Worm (Caenorhabditis elegans) whole organism, late embryonic: Measurements from ENCODE around the gene C51E3.6.

ENCODE experiments used
- C08G9.2 ChIP-seq: sonication (generic microtip); optimal IDR thresholded peaks from 2 replicates; lab custom pipeline; 2016; ENCODE audit warnings: mild to moderate bottlenecking, missing genetic modification characterization, moderate library complexity, missing compliant biosample characterization
- F13H6.1 ChIP-seq: sonication (generic microtip); optimal IDR thresholded peaks from 2 replicates; lab custom pipeline; 2016; ENCODE audit warnings: missing genetic modification characterization, missing compliant biosample characterization
- T23F11.4 ChIP-seq: fragments of 200-800 bp; sonication (Bioruptor generic); optimal IDR thresholded peaks from 2 replicates; lab custom pipeline; 2018; ENCODE audit warnings: mild to moderate bottlenecking, missing genetic modification characterization, missing compliant biosample characterization
- Y22D7AL.16 ChIP-seq: sonication (generic microtip); optimal IDR thresholded peaks from 2 replicates; lab custom pipeline; 2016; ENCODE audit warnings: missing genetic modification characterization, missing compliant biosample characterization
- ceh-18 ChIP-seq: sonication (generic microtip); optimal IDR thresholded peaks from 2 replicates; lab custom pipeline; 2016; ENCODE audit warnings: missing genetic modification characterization, missing compliant biosample characterization
- ceh-19 ChIP-seq: fragments of 200-800 bp; sonication (Bioruptor generic); optimal IDR thresholded peaks from 2 replicates; lab custom pipeline; 2018; ENCODE audit warnings: mild to moderate bottlenecking, missing genetic modification characterization, missing compliant biosample characterization
- ceh-2 ChIP-seq: sonication (generic microtip); optimal IDR thresholded peaks from 2 replicates; lab custom pipeline; 2016; ENCODE audit warnings: missing genotype, missing genetic modification characterization, missing compliant biosample characterization
- ceh-24 ChIP-seq: sonication (generic microtip); optimal IDR thresholded peaks from 2 replicates; lab custom pipeline; 2016; ENCODE audit warnings: mild to moderate bottlenecking, missing genetic modification characterization, missing compliant biosample characterization
- ceh-30 ChIP-seq: fragments of 150-350 bp; optimal IDR thresholded peaks from 2 replicates; lab custom pipeline; 2014; ENCODE audit warnings: missing biosample characterization, missing genetic modification characterization
- ceh-31 ChIP-seq: sonication (generic microtip); optimal IDR thresholded peaks from 2 replicates; lab custom pipeline; 2016; ENCODE audit warnings: missing genetic modification characterization, missing compliant biosample characterization
- ceh-34 ChIP-seq: sonication (generic microtip); optimal IDR thresholded peaks from 2 replicates; lab custom pipeline; 2016; ENCODE audit warnings: mild to moderate bottlenecking, missing genetic modification characterization, missing compliant biosample characterization
- ceh-45 ChIP-seq: fragments of 200-800 bp; sonication (Bioruptor generic); IDR thresholded peaks from 2 replicates; pipeline ENCODE4 v1.3.6; 2022; ENCODE audit warnings: missing genetic modification reagents, missing genetic modification characterization, missing compliant biosample characterization
- ceh-48 ChIP-seq: sonication (generic microtip); optimal IDR thresholded peaks from 2 replicates; lab custom pipeline; 2016; ENCODE audit warnings: missing genetic modification characterization, inconsistent platforms, missing compliant biosample characterization
- che-1 ChIP-seq: sonication (generic microtip); optimal IDR thresholded peaks from 2 replicates; lab custom pipeline; 2016; ENCODE audit warnings: mild to moderate bottlenecking, missing genetic modification characterization, missing compliant biosample characterization
- dve-1 ChIP-seq: sonication (generic microtip); optimal IDR thresholded peaks from 2 replicates; lab custom pipeline; 2017; ENCODE audit warnings: antibody characterized with exemption, mild to moderate bottlenecking, missing genetic modification characterization, missing compliant biosample characterization
- elt-4 ChIP-seq: sonication (generic microtip); optimal IDR thresholded peaks from 2 replicates; lab custom pipeline; 2016; ENCODE audit warnings: missing genetic modification characterization, missing compliant biosample characterization
- eyg-1 ChIP-seq: sonication (generic microtip); optimal IDR thresholded peaks from 2 replicates; lab custom pipeline; 2016; ENCODE audit warnings: missing genotype, missing genetic modification characterization, missing compliant biosample characterization
- fax-1 ChIP-seq: sonication (generic microtip); optimal IDR thresholded peaks from 2 replicates; lab custom pipeline; 2016; ENCODE audit warnings: missing genotype, missing genetic modification characterization, missing compliant biosample characterization
- fkh-10 ChIP-seq: fragments of 150-350 bp; optimal IDR thresholded peaks from 2 replicates; lab custom pipeline; 2014; ENCODE audit warnings: missing biosample characterization, missing genetic modification reagents, missing genetic modification characterization
- fkh-6 ChIP-seq: sonication (generic microtip); optimal IDR thresholded peaks from 2 replicates; lab custom pipeline; 2016; ENCODE audit warnings: missing genetic modification characterization, missing compliant biosample characterization
- hlh-15 ChIP-seq: sonication (generic microtip); optimal IDR thresholded peaks from 2 replicates; lab custom pipeline; 2016; ENCODE audit warnings: missing genetic modification characterization, missing compliant biosample characterization
- hlh-6 ChIP-seq: sonication (generic microtip); optimal IDR thresholded peaks from 2 replicates; lab custom pipeline; 2016; ENCODE audit warnings: missing genotype, missing genetic modification characterization, missing compliant biosample characterization
- hlh-8 ChIP-seq: sonication (generic microtip); optimal IDR thresholded peaks from 2 replicates; lab custom pipeline; 2016; ENCODE audit warnings: missing genotype, missing genetic modification characterization, missing compliant biosample characterization
- lin-11 ChIP-seq: fragments of 200-800 bp; sonication (Bioruptor generic); optimal IDR thresholded peaks from 2 replicates; lab custom pipeline; 2018; ENCODE audit warnings: mild to moderate bottlenecking, missing genetic modification characterization, missing compliant biosample characterization
- mec-3 ChIP-seq: sonication (generic microtip); optimal IDR thresholded peaks from 2 replicates; lab custom pipeline; 2016; ENCODE audit warnings: borderline replicate concordance, missing genetic modification characterization, missing compliant biosample characterization
- nhr-232 ChIP-seq: sonication (generic microtip); optimal IDR thresholded peaks from 2 replicates; lab custom pipeline; 2016; ENCODE audit warnings: missing genetic modification characterization, missing compliant biosample characterization
- npax-4 ChIP-seq: sonication (generic microtip); optimal IDR thresholded peaks from 2 replicates; lab custom pipeline; 2016; ENCODE audit warnings: missing genetic modification characterization, missing compliant biosample characterization
- odd-2 ChIP-seq: sonication (generic microtip); optimal IDR thresholded peaks from 2 replicates; lab custom pipeline; 2017; ENCODE audit warnings: antibody characterized with exemption, mild to moderate bottlenecking, missing genetic modification characterization, missing compliant biosample characterization
- pha-2 ChIP-seq: sonication (generic microtip); optimal IDR thresholded peaks from 2 replicates; lab custom pipeline; 2017; ENCODE audit warnings: mild to moderate bottlenecking, missing genetic modification characterization, missing compliant biosample characterization
- pha-4 ChIP-seq: fragments of 150-350 bp; optimal IDR thresholded peaks from 2 replicates; lab custom pipeline; 2018; ENCODE audit warnings: missing biosample characterization, missing genetic modification reagents, missing genetic modification characterization
- pros-1 ChIP-seq: fragments of 150-350 bp; optimal IDR thresholded peaks from 2 replicates; lab custom pipeline; 2014; ENCODE audit warnings: missing biosample characterization, missing genetic modification reagents, missing genetic modification characterization
- ref-2 ChIP-seq: sonication (generic microtip); optimal IDR thresholded peaks from 2 replicates; lab custom pipeline; 2016; ENCODE audit warnings: missing genetic modification characterization, missing compliant biosample characterization
- sdc-2 ChIP-seq: sonication (generic microtip); optimal IDR thresholded peaks from 2 replicates; lab custom pipeline; 2016; ENCODE audit warnings: missing genotype, missing genetic modification characterization, missing compliant biosample characterization
- sox-2 ChIP-seq: fragments of 200-800 bp; sonication (Bioruptor generic); IDR thresholded peaks from 2 replicates; pipeline ENCODE4 v1.3.6; 2022; ENCODE audit warnings: missing genetic modification reagents, missing genetic modification characterization, missing compliant biosample characterization
- sox-4 ChIP-seq: sonication (generic microtip); optimal IDR thresholded peaks from 2 replicates; lab custom pipeline; 2017; ENCODE audit warnings: mild to moderate bottlenecking, missing genetic modification characterization, inconsistent platforms, missing compliant biosample characterization
- tbx-2 ChIP-seq: sonication (generic microtip); optimal IDR thresholded peaks from 2 replicates; lab custom pipeline; 2016; ENCODE audit warnings: missing genetic modification characterization, missing compliant biosample characterization
- tbx-7 ChIP-seq: sonication (generic microtip); optimal IDR thresholded peaks from 2 replicates; lab custom pipeline; 2016; ENCODE audit warnings: missing genotype, missing genetic modification characterization, missing compliant biosample characterization
- unc-3 ChIP-seq, 2 experiments: fragments of 200-800 bp in 1 of 2; sonication (Bioruptor generic) in 1 of 2; sonication (generic microtip) in 1 of 2; conservative IDR thresholded peaks in 1 of 2; optimal IDR thresholded peaks in 1 of 2; 2 replicates each; pipeline versions ENCODE4 v1.3.6 to Lab custom; 2016 to 2022; ENCODE audit warnings: missing compliant biosample characterization in 2 of 2, missing genetic modification characterization in 2 of 2, missing genetic modification reagents in 1 of 2
- unc-55 ChIP-seq: sonication (generic microtip); optimal IDR thresholded peaks from 2 replicates; lab custom pipeline; 2017; ENCODE audit warnings: missing biosample characterization, missing genetic modification reagents, missing genetic modification characterization

Gene C51E3.6

DNA sequence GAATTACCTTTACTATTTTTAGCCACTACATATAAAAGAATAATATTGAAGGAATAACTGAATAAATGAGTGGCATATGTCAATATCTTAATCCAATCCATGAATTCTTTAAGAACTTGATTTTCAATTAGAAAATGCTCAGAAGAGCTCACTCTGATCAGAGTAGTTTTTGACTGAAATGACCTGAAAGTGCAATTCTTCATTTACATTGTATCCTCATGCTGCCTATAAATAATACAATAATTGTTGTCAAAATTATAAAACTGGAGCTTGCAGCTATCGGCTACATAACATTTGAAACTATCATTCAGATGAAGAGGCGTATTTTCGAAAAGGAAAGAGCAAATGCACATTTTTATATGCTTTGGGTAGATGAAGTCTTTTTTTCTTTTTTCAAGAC, 43.6 kb downstream of the C51E3.6 start, which contains the start of gene srxa-19:
Gene srxa-19, minus strand, starts transcription at position 101 of the 400 bp plus-strand sequence.
- TF ChIP-seq hlh-6 (tag; lab: Kevin White, UChicago) = no peak
- TF ChIP-seq ceh-2 = no peak
- TF ChIP-seq unc-3 (GFP tag; conservative IDR thresholded peaks at IDR 0.05; lab: Robert Waterston, UW) = no peak
- no peak for TF ChIP-seq unc-3 (tag; optimal IDR thresholded peaks at IDR 0.05; lab: Kevin White, UChicago)
- TF ChIP-seq sdc-2 (tag; lab: Kevin White, UChicago) = no peak
- no peak for TF ChIP-seq F13H6.1 (tag; lab: Kevin White, UChicago)
- no peak for TF ChIP-seq hlh-8 (tag; lab: Kevin White, UChicago)
- no peak for TF ChIP-seq hlh-15 (tag; lab: Kevin White, UChicago)
- TF ChIP-seq dve-1 = no peak
- no peak for TF ChIP-seq Y22D7AL.16 (tag; lab: Kevin White, UChicago)
- TF ChIP-seq T23F11.4 (GFP tag; lab: Kevin White, UChicago) = no peak
- TF ChIP-seq npax-4 (tag; lab: Kevin White, UChicago) = no peak
- TF ChIP-seq ceh-18 (tag; lab: Kevin White, UChicago) = no peak
- no peak for TF ChIP-seq eyg-1 (tag; lab: Kevin White, UChicago)

DNA sequence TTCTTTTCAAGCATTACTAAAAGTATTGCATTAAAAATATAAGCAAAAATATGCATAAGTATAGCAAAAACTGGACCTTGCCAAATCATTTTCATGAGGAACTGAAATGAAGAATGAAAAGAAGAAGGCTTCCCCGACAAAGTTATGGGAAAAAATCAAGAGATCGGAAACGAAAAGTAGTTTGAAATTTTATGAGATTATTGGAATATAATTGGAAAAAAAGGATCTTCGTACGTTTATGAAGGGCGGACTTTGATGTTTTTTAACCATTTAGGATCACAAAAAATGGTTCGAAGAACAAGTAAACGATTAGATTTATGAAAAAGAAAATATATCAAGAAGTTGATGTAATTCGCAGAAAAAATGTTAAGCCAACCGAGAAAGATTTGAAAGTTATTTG, 45.4 kb downstream of the C51E3.6 start, which contains the start of gene srxa-18:
Gene srxa-18, minus strand, starts transcription at position 100 of the 400 bp plus-strand sequence.
- TF ChIP-seq nhr-232 (no peak), F13H6.1 (tag; lab: Kevin White, UChicago) (no peak), pha-4 (tag; lab: Kevin White, UChicago) (no peak), lin-11 (no peak), npax-4 (tag; lab: Kevin White, UChicago) (no peak), ceh-24 (tag; lab: Kevin White, UChicago) (no peak), ceh-2 (no peak), pha-2 (no peak), T23F11.4 (GFP tag; lab: Kevin White, UChicago) (no peak), che-1 (no peak), fkh-10 (no peak), mec-3 (tag; lab: Kevin White, UChicago) (no peak), ref-2 (no peak), ceh-34 (tag; lab: Kevin White, UChicago) (no peak), elt-4 (no peak), pros-1 (tag; lab: Kevin White, UChicago) (no peak), C08G9.2 (tag; lab: Kevin White, UChicago) (no peak), sox-2 (GFP tag; lab: Robert Waterston, UW) (no peak), tbx-7 (tag; lab: Kevin White, UChicago) (no peak)

DNA sequence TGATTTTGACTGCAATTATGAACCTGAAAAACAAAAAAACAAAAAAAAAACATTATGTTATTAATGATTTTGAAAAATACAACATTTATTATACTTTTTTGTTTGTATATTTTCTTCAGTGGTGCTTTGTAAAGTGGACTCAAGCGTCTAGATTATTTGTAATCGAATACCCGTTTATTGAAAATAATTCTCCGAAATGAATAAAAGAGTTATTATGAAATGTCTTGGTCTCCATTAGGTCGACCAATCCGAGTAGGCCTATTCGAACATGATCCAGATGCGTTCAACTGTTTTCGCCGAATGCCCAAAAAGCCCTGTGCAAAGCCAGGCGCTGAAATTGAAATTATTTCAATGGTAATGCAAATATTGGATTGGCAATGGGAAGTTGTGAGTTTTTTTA, 48.8 kb downstream of the C51E3.6 start, which contains the start of gene C08B6.5:
Gene C08B6.5, plus strand, starts transcription at position 301 of the 400 bp plus-strand sequence.
- no peak for TF ChIP-seq fkh-6

DNA sequence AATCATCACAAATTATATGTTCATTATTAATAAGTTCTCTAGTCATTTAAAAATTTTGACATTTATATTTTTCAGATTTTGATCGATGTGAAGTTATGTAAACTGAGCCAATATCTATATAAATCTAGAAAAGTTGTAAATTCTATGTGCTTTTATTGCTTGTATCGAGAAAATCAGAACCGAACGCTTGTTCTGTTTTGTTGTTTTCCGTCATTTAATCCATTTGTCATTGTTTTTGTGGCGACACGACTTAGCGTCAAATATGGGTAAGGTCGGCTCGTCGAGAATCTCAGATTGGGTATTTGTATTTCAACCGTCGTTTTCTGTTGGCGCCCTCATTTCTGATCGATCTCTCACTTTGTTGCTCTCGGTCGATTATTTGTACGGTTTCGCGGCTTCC, 51.9 kb downstream of the C51E3.6 start, which contains the start of gene cht-5:
Gene cht-5, plus strand, starts transcription at position 301 of the 400 bp plus-strand sequence.
- no peak for TF ChIP-seq ceh-45
- TF ChIP-seq ceh-19 = no peak
- TF ChIP-seq unc-55 (GFP tag; lab: Kevin White, UChicago) = no peak
- TF ChIP-seq ceh-48 (tag; lab: Kevin White, UChicago) = no peak
- no peak for TF ChIP-seq fax-1
- TF ChIP-seq unc-3 (GFP tag; conservative IDR thresholded peaks at IDR 0.05; lab: Robert Waterston, UW) = no peak
- no peak for TF ChIP-seq unc-3 (tag; optimal IDR thresholded peaks at IDR 0.05; lab: Kevin White, UChicago)
- no peak for TF ChIP-seq odd-2 (tag; lab: Kevin White, UChicago)
- no peak for TF ChIP-seq tbx-2 (tag; lab: Kevin White, UChicago)
- no peak for TF ChIP-seq ceh-30
- no peak for TF ChIP-seq sox-4
- no peak for TF ChIP-seq ceh-31 (tag; lab: Kevin White, UChicago)
